Fruit fly (Drosophila melanogaster) whole organism: ENCODE results near the gene ND-PDSW.

Source experiments
- CG8478 ChIP-seq: fragments of >200 bp; optimal IDR thresholded peaks from 2 replicates; lab custom pipeline; 2018; ENCODE audit warnings: inconsistent platforms
- Dll ChIP-seq: fragments of >200 bp; optimal IDR thresholded peaks from 2 replicates; lab custom pipeline; 2017
- EcR ChIP-seq, 2 experiments: fragments of >200 bp; optimal IDR thresholded peaks; 2 replicates each; lab custom pipeline; 2017; ENCODE audit warnings: missing biosample characterization in 2 of 2, missing genetic modification characterization in 2 of 2, missing genetic modification reagents in 2 of 2
- pan ChIP-seq: fragments of >200 bp; optimal IDR thresholded peaks from 2 replicates; lab custom pipeline; 2017
- psq ChIP-seq: fragments of >200 bp; optimal IDR thresholded peaks from 2 replicates; lab custom pipeline; 2017
- usp ChIP-seq: fragments of >200 bp; optimal IDR thresholded peaks from 2 replicates; lab custom pipeline; 2017; ENCODE audit warnings: missing biosample characterization, missing genetic modification characterization, mixed read lengths

ND-PDSW gene

DNA sequence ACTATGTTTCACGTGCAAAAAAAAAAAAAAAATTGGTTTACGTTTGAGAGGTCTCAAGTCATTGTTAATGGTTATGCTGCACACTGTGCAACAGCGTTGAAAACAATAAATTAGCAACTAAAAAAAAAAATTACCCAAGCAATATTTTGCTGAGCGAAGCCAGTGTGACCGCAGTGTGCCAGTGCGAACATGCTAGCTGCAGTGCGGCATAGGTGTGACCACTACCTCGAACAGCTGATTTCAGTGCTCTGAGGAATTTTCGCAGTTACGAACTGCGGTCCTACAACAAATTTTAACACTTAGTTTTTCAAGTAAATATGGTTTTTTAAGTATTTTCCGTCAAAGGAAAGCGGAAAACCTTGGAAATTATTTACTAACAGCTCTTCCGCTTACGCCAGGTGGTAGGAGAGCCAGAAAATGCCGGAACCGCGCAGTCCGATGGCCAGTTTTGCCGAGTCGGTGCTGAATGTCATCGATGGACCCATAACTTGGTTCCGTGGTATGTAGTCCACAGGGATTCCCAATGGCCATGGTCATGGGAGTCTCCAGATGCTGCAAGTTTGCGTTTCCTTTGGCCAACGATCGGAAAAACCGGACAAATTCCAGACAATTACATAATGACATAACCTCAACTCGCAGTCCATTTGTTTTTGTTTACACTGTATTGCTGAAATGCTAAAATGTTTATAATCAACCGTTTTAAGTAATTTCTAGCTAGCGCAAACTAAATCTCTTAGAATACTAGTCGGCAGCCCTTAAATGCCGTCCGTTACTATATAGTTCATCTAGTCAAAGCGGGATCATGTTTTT, at the start of gene ND-PDSW, which contains the start of gene msl-2:
ND-PDSW (plus strand) TSS at position 240 of the 810 bp plus-strand sequence.
msl-2 (minus strand) TSS at position 195 of the 810 bp plus-strand sequence.
- no peak for TF ChIP-seq usp (GFP tag; lab: Kevin White, UChicago)
- TF ChIP-seq EcR (GFP tag; optimal IDR thresholded peaks at IDR 0.05; lab: Kevin White, UChicago), result no peak
- no peak for TF ChIP-seq psq (lab: Kevin White, UChicago)
- no peak for TF ChIP-seq CG8478 (lab: Kevin White, UChicago)
- TF ChIP-seq pan (lab: Kevin White, UChicago), result no peak
- no peak for TF ChIP-seq Dll (lab: Kevin White, UChicago)

dm6 chr2L:3416527-3417304, 49.2 kb upstream of the ND-PDSW start, which contains the start of gene CG31952:
Gene CG31952, plus strand, starts transcription at chr2L:3416693.
- TF ChIP-seq EcR (GFP tag; optimal IDR thresholded peaks at IDR 0.05; lab: Kevin White, UChicago), result no peak
- no peak for TF ChIP-seq Dll (lab: Kevin White, UChicago)
- TF ChIP-seq pan (lab: Kevin White, UChicago), result no peak
- TF ChIP-seq usp (GFP tag; lab: Kevin White, UChicago), result no peak
- TF ChIP-seq psq (lab: Kevin White, UChicago), result no peak
- TF ChIP-seq CG8478 (lab: Kevin White, UChicago), result no peak

DNA sequence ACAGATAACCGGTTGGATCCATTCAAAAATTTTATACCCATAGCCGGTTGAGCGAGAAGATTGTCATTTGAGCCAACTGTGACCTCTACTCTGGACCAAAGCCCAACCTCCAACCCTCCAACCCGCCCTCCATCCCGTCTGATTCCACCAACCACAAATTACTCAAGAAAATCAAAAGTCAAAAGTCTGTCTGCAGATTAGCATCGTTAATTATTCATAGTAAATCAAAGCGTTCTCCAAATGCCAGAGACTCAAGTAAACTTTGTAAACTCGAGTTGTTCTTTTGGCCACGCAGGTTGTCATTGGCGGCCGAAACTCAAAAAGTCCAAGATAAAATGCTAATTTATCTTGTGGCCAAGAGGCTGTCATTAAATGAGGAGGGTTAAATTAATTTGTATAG, 48.3 kb upstream of the ND-PDSW start:
- TF ChIP-seq usp (GFP tag; lab: Kevin White, UChicago) (no peak), EcR (GFP tag; optimal IDR thresholded peaks at IDR 0.05; lab: Kevin White, UChicago) (no peak), psq (lab: Kevin White, UChicago) (no peak), CG8478 (lab: Kevin White, UChicago) (no peak), pan (lab: Kevin White, UChicago) (no peak), Dll (lab: Kevin White, UChicago) (no peak)

DNA sequence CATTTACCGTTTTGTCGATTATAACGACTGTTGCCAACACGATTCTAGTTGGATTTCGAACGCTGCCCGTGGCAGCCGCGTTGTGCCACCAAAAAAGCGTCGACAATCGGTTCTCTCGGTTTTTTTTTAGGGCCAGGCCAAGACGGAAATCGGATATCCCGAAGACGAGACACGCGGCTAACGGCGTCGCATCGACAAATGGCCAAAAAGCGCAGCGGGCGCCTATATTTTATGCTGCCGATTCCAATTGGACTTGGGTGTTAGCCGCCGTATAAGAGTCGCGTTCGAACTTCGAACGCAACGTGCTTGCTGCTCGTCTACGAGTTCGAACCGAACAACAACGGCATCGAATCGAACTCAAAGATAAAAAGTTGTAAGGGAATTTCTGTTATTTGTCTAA, 43.2 kb upstream of the ND-PDSW start:
- TF ChIP-seq EcR (GFP tag; optimal IDR thresholded peaks at IDR 0.05; lab: Kevin White, UChicago) (no peak), CG8478 (lab: Kevin White, UChicago) (no peak), usp (GFP tag; lab: Kevin White, UChicago) (no peak), psq (lab: Kevin White, UChicago) (no peak), pan (lab: Kevin White, UChicago) (no peak), Dll (lab: Kevin White, UChicago) (no peak)

- no peak for TF ChIP-seq pan (lab: Kevin White, UChicago)
- TF ChIP-seq EcR (GFP tag; optimal IDR thresholded peaks at IDR 0.05; lab: Kevin White, UChicago), result no peak
Observed at dm6 chr2L:3425947-3426346, 40.0 kb upstream of the ND-PDSW start.

- TF ChIP-seq pan (lab: Kevin White, UChicago) (no peak), psq (lab: Kevin White, UChicago) (no peak), CG8478 (lab: Kevin White, UChicago) (no peak), EcR (GFP tag; optimal IDR thresholded peaks at IDR 0.05; lab: Kevin White, UChicago) (no peak), Dll (lab: Kevin White, UChicago) (no peak), usp (GFP tag; lab: Kevin White, UChicago) (no peak)
Observed at dm6 chr2L:3426669-3427232, 39.2 kb upstream of the ND-PDSW start, which contains the start of gene Pgant2. Gene Pgant2, minus strand, starts transcription at chr2L:3426719.

DNA sequence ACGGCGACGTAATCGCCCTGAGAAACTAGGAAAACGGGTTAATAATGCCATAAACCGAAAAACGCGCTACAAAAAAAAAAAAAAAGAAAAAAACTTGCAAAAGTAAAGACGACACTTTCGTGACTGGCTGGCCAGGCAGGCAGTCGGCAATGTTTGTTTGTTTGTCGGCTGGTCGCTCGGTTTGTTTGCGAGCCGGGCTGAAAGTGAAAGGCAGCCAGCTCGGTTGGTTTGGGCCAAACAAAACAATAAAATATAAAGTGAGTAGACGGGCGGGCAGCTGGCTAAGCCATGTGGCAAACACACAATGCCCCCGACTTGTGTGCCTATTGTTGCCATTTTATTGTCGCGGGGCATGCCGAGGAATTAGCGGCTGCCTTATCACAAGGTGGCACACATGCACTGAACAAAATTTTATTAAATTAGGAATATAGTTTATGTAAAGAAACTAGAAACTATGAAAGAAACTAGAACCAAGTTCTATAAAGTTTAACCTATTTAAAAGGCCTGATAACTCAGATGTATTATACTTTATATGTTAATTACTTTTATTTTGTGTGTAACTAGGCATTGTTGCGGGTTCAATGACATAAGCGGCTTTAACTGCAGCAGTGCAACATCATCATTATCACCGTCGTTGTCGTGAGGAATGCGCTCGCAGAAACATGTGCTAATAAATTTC, 37.4 kb upstream of the ND-PDSW start:
- TF ChIP-seq pan (lab: Kevin White, UChicago) (no peak), Dll (lab: Kevin White, UChicago) (no peak), EcR (GFP tag; optimal IDR thresholded peaks at IDR 0.05; lab: Kevin White, UChicago) (no peak), psq (lab: Kevin White, UChicago) (no peak), CG8478 (lab: Kevin White, UChicago) (no peak), usp (GFP tag; lab: Kevin White, UChicago) (no peak)

DNA sequence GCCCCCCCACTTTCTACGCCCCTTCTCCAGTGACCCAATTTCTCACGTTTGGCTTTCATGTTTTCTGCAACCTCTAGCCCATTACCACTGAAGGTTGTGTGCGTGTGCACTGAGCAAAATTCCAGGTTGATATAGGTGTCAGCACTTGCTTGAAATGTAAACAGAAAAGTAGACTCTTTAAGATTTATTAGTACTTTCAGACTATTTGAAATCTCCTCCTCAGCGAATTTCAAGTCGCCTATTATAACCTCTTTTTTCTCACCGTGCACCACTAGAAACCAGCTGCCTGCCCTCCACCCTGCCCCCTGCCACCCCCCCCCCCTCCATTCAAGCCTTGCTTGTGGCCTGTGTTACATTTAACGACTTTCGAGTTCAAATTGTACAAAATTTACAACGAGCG, 30.9 kb upstream of the ND-PDSW start:
- no peak for TF ChIP-seq pan (lab: Kevin White, UChicago)
- no peak for TF ChIP-seq EcR (GFP tag; optimal IDR thresholded peaks at IDR 0.05; lab: Kevin White, UChicago)
- TF ChIP-seq usp (GFP tag; lab: Kevin White, UChicago), result no peak
- TF ChIP-seq CG8478 (lab: Kevin White, UChicago), result no peak
- TF ChIP-seq Dll (lab: Kevin White, UChicago), result no peak
- no peak for TF ChIP-seq psq (lab: Kevin White, UChicago)

dm6 chr2L:3436347-3436746, 29.6 kb upstream of the ND-PDSW start:
- TF ChIP-seq CG8478 (lab: Kevin White, UChicago) (no peak), Dll (lab: Kevin White, UChicago) (no peak), pan (lab: Kevin White, UChicago) (no peak), usp (GFP tag; lab: Kevin White, UChicago) (no peak), psq (lab: Kevin White, UChicago) (no peak)

dm6 chr2L:3437068-3437467, 28.9 kb upstream of the ND-PDSW start:
- no peak for TF ChIP-seq psq (lab: Kevin White, UChicago)
- TF ChIP-seq CG8478 (lab: Kevin White, UChicago), result no peak
- no peak for TF ChIP-seq usp (GFP tag; lab: Kevin White, UChicago)
- TF ChIP-seq Dll (lab: Kevin White, UChicago), result no peak
- TF ChIP-seq EcR (GFP tag; optimal IDR thresholded peaks at IDR 0.05; lab: Kevin White, UChicago), result no peak
- no peak for TF ChIP-seq pan (lab: Kevin White, UChicago)
